Worm (Caenorhabditis elegans) whole organism, L4 larva: ENCODE measurements around the gene srd-44.
"Not testable (repeated sequence)": the region's sequence is repeated elsewhere in the genome, so short reads cannot be mapped to it uniquely, and the experiment has no call there.

ENCODE experiments used
- D1046.2 ChIP-seq: fragments of 200-800 bp; sonication (Bioruptor generic); IDR thresholded peaks from 2 replicates; pipeline ENCODE4 v1.3.6; 2022; ENCODE audit warnings: missing genetic modification characterization, missing compliant biosample characterization
- F10B5.3 ChIP-seq: sonication (generic microtip); optimal IDR thresholded peaks from 2 replicates; lab custom pipeline; 2016; ENCODE audit warnings: mild to moderate bottlenecking, missing genetic modification characterization, missing compliant biosample characterization
- F44E2.7 ChIP-seq: fragments of 200-800 bp; sonication (Bioruptor generic); IDR thresholded peaks from 2 replicates; pipeline ENCODE4 v2.1.2; 2022; ENCODE audit warnings: missing genetic modification characterization, missing compliant biosample characterization
- R02D3.7 ChIP-seq: fragments of 150-350 bp; sonication (generic microtip); optimal IDR thresholded peaks from 3 replicates; lab custom pipeline; 2014; ENCODE audit warnings: missing biosample characterization, missing genetic modification characterization
- T20F7.1 ChIP-seq: fragments of 200-800 bp; sonication (Bioruptor generic); optimal IDR thresholded peaks from 2 replicates; lab custom pipeline; 2018; ENCODE audit warnings: mild to moderate bottlenecking, missing genetic modification characterization, missing compliant biosample characterization
- T26A8.4 ChIP-seq: fragments of 200-800 bp; sonication (Bioruptor generic); IDR thresholded peaks from 2 replicates; pipeline ENCODE4 v1.3.6; 2022; ENCODE audit warnings: missing genetic modification characterization, missing compliant biosample characterization
- Y75B8A.6 ChIP-seq: fragments of 200-800 bp; sonication (Bioruptor generic); IDR thresholded peaks from 2 replicates; pipeline ENCODE4 v1.3.6; 2022; ENCODE audit warnings: missing genetic modification reagents, missing genetic modification characterization, missing compliant biosample characterization
- ZK337.2 ChIP-seq: fragments of 200-800 bp; sonication (Bioruptor generic); IDR thresholded peaks from 2 replicates; pipeline ENCODE4 v1.3.6; 2022; ENCODE audit warnings: missing genetic modification reagents, missing genetic modification characterization, missing compliant biosample characterization
- aha-1 ChIP-seq: fragments of 150-350 bp; peaks from one replicate; lab custom pipeline; 2014; ENCODE audit warnings: missing biosample characterization, missing genetic modification characterization
- attf-4 ChIP-seq: sonication (generic microtip); optimal IDR thresholded peaks from 3 replicates; lab custom pipeline; 2017; ENCODE audit warnings: missing biosample characterization, missing genetic modification characterization
- ceh-32 ChIP-seq: sonication (generic microtip); optimal IDR thresholded peaks from 2 replicates; lab custom pipeline; 2016; ENCODE audit warnings: mild to moderate bottlenecking, missing genetic modification characterization, missing compliant biosample characterization; ENCODE audit not compliant: poor library complexity
- cey-2 ChIP-seq: sonication (generic microtip); optimal IDR thresholded peaks from 3 replicates; lab custom pipeline; 2017; ENCODE audit warnings: missing genetic modification characterization, mild to moderate bottlenecking, missing compliant biosample characterization, antibody characterized with exemption, borderline replicate concordance; ENCODE audit not compliant: insufficient read depth
- ctbp-1 ChIP-seq: fragments of 200-800 bp; sonication (Bioruptor generic); IDR thresholded peaks from 2 replicates; pipeline ENCODE4 v1.3.6; 2022; ENCODE audit warnings: missing genetic modification reagents, missing genetic modification characterization, missing compliant biosample characterization
- daf-19 ChIP-seq: fragments of 200-800 bp; sonication (Bioruptor generic); conservative IDR thresholded peaks from 2 replicates; pipeline ENCODE4 v1.3.6; 2022; ENCODE audit warnings: missing genetic modification characterization, missing compliant biosample characterization
- daf-8 ChIP-seq: fragments of 200-800 bp; sonication (Bioruptor generic); IDR thresholded peaks from 2 replicates; pipeline ENCODE4 v1.3.6; 2022; ENCODE audit warnings: missing genetic modification characterization, missing compliant biosample characterization
- dve-1 ChIP-seq: sonication (generic microtip); optimal IDR thresholded peaks from 2 replicates; lab custom pipeline; 2017; ENCODE audit warnings: antibody characterized with exemption, mild to moderate bottlenecking, missing genetic modification characterization, missing compliant biosample characterization; ENCODE audit not compliant: insufficient read depth
- egl-27 ChIP-seq: sonication (generic microtip); optimal IDR thresholded peaks from 3 replicates; lab custom pipeline; 2017; ENCODE audit warnings: missing biosample characterization, missing genetic modification reagents, missing genetic modification characterization
- fos-1 ChIP-seq: fragments of 150-350 bp; optimal IDR thresholded peaks from 2 replicates; lab custom pipeline; 2014; ENCODE audit warnings: missing biosample characterization, missing genetic modification characterization
- gei-8 ChIP-seq: fragments of 200-800 bp; sonication (Bioruptor generic); optimal IDR thresholded peaks from 2 replicates; lab custom pipeline; 2018; ENCODE audit warnings: mild to moderate bottlenecking, missing genetic modification characterization, missing compliant biosample characterization
- hlh-11 ChIP-seq: fragments of 200-800 bp; sonication (Bioruptor generic); optimal IDR thresholded peaks from 2 replicates; lab custom pipeline; 2018; ENCODE audit warnings: mild to moderate bottlenecking, missing genetic modification characterization, missing compliant biosample characterization
- lim-7 ChIP-seq: fragments of 200-800 bp; sonication (Bioruptor generic); IDR thresholded peaks from 2 replicates; pipeline ENCODE4 v1.3.6; 2022; ENCODE audit warnings: missing genetic modification characterization, missing compliant biosample characterization
- lin-13 ChIP-seq: fragments of 150-350 bp; optimal IDR thresholded peaks from 2 replicates; lab custom pipeline; 2014; ENCODE audit warnings: missing biosample characterization, missing genetic modification reagents, missing genetic modification characterization
- lin-15B ChIP-seq: fragments of 150-350 bp; sonication (generic microtip); optimal IDR thresholded peaks from 3 replicates; lab custom pipeline; 2014; ENCODE audit warnings: missing biosample characterization, missing genetic modification characterization
- lin-29 ChIP-seq: fragments of 200-800 bp; sonication (Bioruptor generic); IDR thresholded peaks from 2 replicates; pipeline ENCODE4 v1.3.6; 2022; ENCODE audit warnings: missing genetic modification reagents, missing genetic modification characterization, missing compliant biosample characterization
- lin-38 ChIP-seq: fragments of 200-800 bp; sonication (Bioruptor generic); IDR thresholded peaks from 2 replicates; pipeline ENCODE4 v1.3.6; 2022; ENCODE audit warnings: missing genetic modification reagents, missing genetic modification characterization, missing compliant biosample characterization
- madf-9 ChIP-seq: fragments of 200-800 bp; sonication (Bioruptor generic); conservative IDR thresholded peaks from 2 replicates; pipeline ENCODE4 v1.3.6; 2022; ENCODE audit warnings: missing genetic modification reagents, missing genetic modification characterization, missing compliant biosample characterization
- mxl-2 ChIP-seq: fragments of 200-800 bp; sonication (Bioruptor generic); conservative IDR thresholded peaks from 2 replicates; pipeline ENCODE4 v1.3.6; 2022; ENCODE audit warnings: missing genetic modification reagents, missing genetic modification characterization, missing compliant biosample characterization
- mxl-3 ChIP-seq: fragments of 200-800 bp; sonication (Bioruptor generic); optimal IDR thresholded peaks from 2 replicates; lab custom pipeline; 2018; ENCODE audit warnings: mild to moderate bottlenecking, missing genetic modification characterization, missing compliant biosample characterization
- nhr-48 ChIP-seq: sonication (generic microtip); optimal IDR thresholded peaks from 2 replicates; lab custom pipeline; 2016; ENCODE audit warnings: mild to moderate bottlenecking, missing genetic modification characterization, missing compliant biosample characterization
- nhr-76 ChIP-seq: fragments of 150-350 bp; optimal IDR thresholded peaks from 2 replicates; lab custom pipeline; 2014; ENCODE audit warnings: missing biosample characterization, missing genetic modification characterization
- skn-1 ChIP-seq: fragments of 150-350 bp; optimal IDR thresholded peaks from 2 replicates; lab custom pipeline; 2014; ENCODE audit warnings: missing biosample characterization, missing genetic modification characterization
- snpc-1.2 ChIP-seq: fragments of 200-800 bp; sonication (Bioruptor generic); IDR thresholded peaks from 2 replicates; pipeline ENCODE4 v1.3.6; 2022; ENCODE audit warnings: missing genetic modification reagents, missing genetic modification characterization, missing compliant biosample characterization
- spr-3 ChIP-seq: fragments of 200-800 bp; sonication (Bioruptor generic); optimal IDR thresholded peaks from 2 replicates; lab custom pipeline; 2018; ENCODE audit warnings: mild to moderate bottlenecking, missing genetic modification characterization, missing compliant biosample characterization
- tag-97 ChIP-seq: fragments of 200-800 bp; sonication (Bioruptor generic); IDR thresholded peaks from 2 replicates; pipeline ENCODE4 v1.3.6; 2022; ENCODE audit warnings: missing genetic modification characterization, missing compliant biosample characterization
- tra-1 ChIP-seq: fragments of 200-800 bp; sonication (Bioruptor generic); IDR thresholded peaks from 2 replicates; pipeline ENCODE4 v1.3.6; 2022; ENCODE audit warnings: missing genetic modification reagents, missing genetic modification characterization, missing compliant biosample characterization
- unc-62 ChIP-seq, 3 experiments: fragments of 150-350 bp in 1 of 3; sonication (generic microtip); optimal IDR thresholded peaks in 2 of 3; peaks in 1 of 3; 1 replicate in 1 of 3; 2 replicates in 2 of 3; lab custom pipeline; 2014 to 2017; ENCODE audit warnings: missing biosample characterization in 3 of 3, missing genetic modification characterization in 3 of 3, missing genetic modification reagents in 3 of 3, missing genotype in 1 of 3
- vab-7 ChIP-seq: fragments of 200-800 bp; sonication (Bioruptor generic); IDR thresholded peaks from 2 replicates; pipeline ENCODE4 v1.3.6; 2022; ENCODE audit warnings: missing genetic modification reagents, missing genetic modification characterization, missing compliant biosample characterization
- zip-11 ChIP-seq: fragments of 200-800 bp; sonication (Bioruptor generic); IDR thresholded peaks from 2 replicates; pipeline ENCODE4 v1.3.6; 2022; ENCODE audit warnings: missing genetic modification characterization, missing compliant biosample characterization

Gene srd-44

ce11 chrX:12308045-12308499 lies 30.2 kb upstream of the srd-44 start, which contains the start of gene F17A2.16:
TSS of gene F17A2.16 (plus strand) at chrX:12308449.
- peak; percentile 82 for TF ChIP-seq snpc-1.2
- peak in 1 of 2 experiments; percentile 54 for TF ChIP-seq unc-62 (GFP tag; optimal IDR thresholded peaks at IDR 0.05 in 1 of 2; lab: Kevin White, UChicago)
- TF ChIP-seq unc-62 (tag; optimal IDR thresholded peaks at IDR 0.05; lab: Kevin White, UChicago) = not testable (repeated sequence)

ce11 chrX:12313779-12314178 lies 24.5 kb upstream of the srd-44 start:
- TF ChIP-seq daf-8 (no peak), lin-13 (no peak), F44E2.7 (GFP tag; lab: Robert Waterston, UW) (no peak), mxl-2 (GFP tag; lab: Robert Waterston, UW) (peak; percentile 59; the same call in 1 of the 2 replicates), ctbp-1 (GFP tag; lab: Robert Waterston, UW) (no peak), lim-7 (no peak), lin-15B (tag; lab: Kevin White, UChicago) (no peak), egl-27 (no peak), T20F7.1 (GFP tag; lab: Kevin White, UChicago) (no peak), Y75B8A.6 (GFP tag; lab: Robert Waterston, UW) (no peak), madf-9 (GFP tag; lab: Robert Waterston, UW) (0 out of 2 replicates have a peak, but pooled peaks have one; percentile 5)

ce11 chrX:12314395-12314794 lies 23.8 kb upstream of the srd-44 start:
- peak; percentile 81; the same call in 1 of the 2 replicates for TF ChIP-seq tra-1 (GFP tag; lab: Robert Waterston, UW)
- peak in 1 of 2 experiments; percentile 79 for TF ChIP-seq unc-62 (GFP tag; optimal IDR thresholded peaks at IDR 0.05 in 1 of 2; lab: Kevin White, UChicago)
- no peak for TF ChIP-seq unc-62 (tag; optimal IDR thresholded peaks at IDR 0.05; lab: Kevin White, UChicago)
- TF ChIP-seq R02D3.7 (tag; lab: Kevin White, UChicago) = no peak

- TF ChIP-seq gei-8 (GFP tag; lab: Kevin White, UChicago) (no peak), tag-97 (GFP tag; lab: Robert Waterston, UW) (no peak), ceh-32 (tag; lab: Kevin White, UChicago) (no peak), F10B5.3 (tag; lab: Kevin White, UChicago) (no peak)
These were observed 23.0 kb upstream of the srd-44 start, which contains the start of gene xtr-2 for ce11 chrX:12315268-12315667. TSS of gene xtr-2 (plus strand) at chrX:12315568.

ce11 chrX:12317560-12317959 lies 20.7 kb upstream of the srd-44 start:
- TF ChIP-seq R02D3.7 (tag; lab: Kevin White, UChicago) = no peak
- TF ChIP-seq mxl-3 (GFP tag; lab: Kevin White, UChicago) = no peak
- no peak for TF ChIP-seq nhr-76 (tag; lab: Kevin White, UChicago)
- TF ChIP-seq ZK337.2 = no peak
- no peak for TF ChIP-seq lin-38
- TF ChIP-seq unc-62 (GFP tag; optimal IDR thresholded peaks at IDR 0.05 in 1 of 2; lab: Kevin White, UChicago) = peak in 1 of 2 experiments; percentile 91
- TF ChIP-seq unc-62 (tag; optimal IDR thresholded peaks at IDR 0.05; lab: Kevin White, UChicago) = no peak
- no peak for TF ChIP-seq attf-4 (tag; lab: Kevin White, UChicago)

- no peak for TF ChIP-seq hlh-11 (tag; lab: Kevin White, UChicago)
- TF ChIP-seq ZK337.2 = no peak
- peak in 1 of 2 experiments; percentile 48 for TF ChIP-seq unc-62 (GFP tag; optimal IDR thresholded peaks at IDR 0.05 in 1 of 2; lab: Kevin White, UChicago)
- TF ChIP-seq unc-62 (tag; optimal IDR thresholded peaks at IDR 0.05; lab: Kevin White, UChicago) = no peak
- TF ChIP-seq nhr-48 (tag; lab: Kevin White, UChicago) = no peak
These were observed 17.5 kb upstream of the srd-44 start, which contains the start of gene ceh-40 for ce11 chrX:12320737-12321136. TSS of gene ceh-40 (minus strand) at chrX:12320777.

ce11 chrX:12321357-12321756 lies 16.9 kb upstream of the srd-44 start, which contains the start of gene F17A2.13:
TSS of gene F17A2.13 (plus strand) at chrX:12321657.
- TF ChIP-seq lin-29 = no peak
- no peak for TF ChIP-seq spr-3 (GFP tag; lab: Kevin White, UChicago)
- no peak for TF ChIP-seq daf-8
- no peak for TF ChIP-seq zip-11
- no peak for TF ChIP-seq skn-1
- no peak for TF ChIP-seq cey-2
- no peak for TF ChIP-seq tag-97 (GFP tag; lab: Robert Waterston, UW)
- no peak for TF ChIP-seq ZK337.2
- TF ChIP-seq vab-7 (GFP tag; lab: Robert Waterston, UW) = no peak
- TF ChIP-seq dve-1 (tag; lab: Kevin White, UChicago) = no peak
- TF ChIP-seq aha-1 (tag; lab: Kevin White, UChicago) = no peak
- no peak for TF ChIP-seq T26A8.4 (GFP tag; lab: Robert Waterston, UW)
- TF ChIP-seq daf-19 (GFP tag; lab: Robert Waterston, UW) = no peak
- no peak for TF ChIP-seq D1046.2 (GFP tag; lab: Robert Waterston, UW)
- no peak for TF ChIP-seq fos-1
